Worm (Caenorhabditis elegans) whole organism, L1 larva: ENCODE measurements around the gene semo-1.
A peak's percentile ranks its signal among the peaks of the same experiment; 100 is the strongest.

Experiments used
- C16A3.4 ChIP-seq: fragments of 150-350 bp; optimal IDR thresholded peaks from 2 replicates; lab custom pipeline; 2014; ENCODE audit warnings: missing biosample characterization, missing genetic modification characterization
- C34B4.2 ChIP-seq: sonication (generic microtip); optimal IDR thresholded peaks from 2 replicates; lab custom pipeline; 2017; ENCODE audit warnings: mild to moderate bottlenecking, missing genetic modification characterization, missing compliant biosample characterization
- ama-1 ChIP-seq: fragments of 150-350 bp; optimal IDR thresholded peaks from 2 replicates; lab custom pipeline; 2014
- blmp-1 ChIP-seq: fragments of 150-350 bp; optimal IDR thresholded peaks from 2 replicates; lab custom pipeline; 2014; ENCODE audit warnings: missing biosample characterization, missing genetic modification characterization
- ceh-82 ChIP-seq, 3 experiments: fragments of 150-350 bp in 1 of 3; sonication (generic microtip) in 2 of 3; optimal IDR thresholded peaks; 2 replicates each; lab custom pipeline; 2014 to 2017; ENCODE audit warnings: missing biosample characterization in 3 of 3, missing genetic modification characterization in 3 of 3
- ceh-88 ChIP-seq: fragments of 200-800 bp; sonication (Bioruptor generic); IDR thresholded peaks from 2 replicates; pipeline ENCODE4 v1.3.6; 2022; ENCODE audit warnings: missing genetic modification characterization, missing compliant biosample characterization
- dsc-1 ChIP-seq: sonication (generic microtip); optimal IDR thresholded peaks from 2 replicates; lab custom pipeline; 2016; ENCODE audit warnings: mild to moderate bottlenecking, missing genetic modification characterization, missing compliant biosample characterization
- efl-3 ChIP-seq: fragments of 200-800 bp; sonication (Bioruptor generic); optimal IDR thresholded peaks from 2 replicates; lab custom pipeline; 2018; ENCODE audit warnings: mild to moderate bottlenecking, missing genetic modification characterization, missing compliant biosample characterization
- egl-13 ChIP-seq: sonication (generic microtip); optimal IDR thresholded peaks from 2 replicates; lab custom pipeline; 2016; ENCODE audit warnings: missing genotype, missing genetic modification reagents, missing genetic modification characterization, missing compliant biosample characterization
- egl-27 ChIP-seq, 2 experiments: fragments of 150-350 bp in 1 of 2; sonication (generic microtip); optimal IDR thresholded peaks; 3 replicates each; lab custom pipeline; 2017 to 2018; ENCODE audit warnings: missing biosample characterization in 2 of 2, missing genetic modification characterization in 2 of 2, missing genetic modification reagents in 2 of 2
- elt-2 ChIP-seq: sonication (generic microtip); optimal IDR thresholded peaks from 2 replicates; lab custom pipeline; 2016; ENCODE audit warnings: missing genetic modification characterization, mild to moderate bottlenecking, inconsistent platforms, missing compliant biosample characterization, missing genetic modification reagents
- fkh-4 ChIP-seq: sonication (generic microtip); optimal IDR thresholded peaks from 2 replicates; lab custom pipeline; 2016; ENCODE audit warnings: missing compliant biosample characterization, missing genetic modification characterization, borderline replicate concordance
- fos-1 ChIP-seq: fragments of 150-350 bp; optimal IDR thresholded peaks from 2 replicates; lab custom pipeline; 2014; ENCODE audit warnings: missing biosample characterization, missing genetic modification characterization
- hlh-4 ChIP-seq: sonication (generic microtip); optimal IDR thresholded peaks from 2 replicates; lab custom pipeline; 2016; ENCODE audit warnings: mild to moderate bottlenecking, missing genetic modification characterization, missing compliant biosample characterization
- isw-1 ChIP-seq: fragments of 200-800 bp; sonication (Bioruptor generic); IDR thresholded peaks from 2 replicates; pipeline ENCODE4 v1.3.6; 2022; ENCODE audit warnings: missing genetic modification characterization, missing compliant biosample characterization
- lin-14 ChIP-seq: fragments of 200-800 bp; sonication (Bioruptor generic); optimal IDR thresholded peaks from 2 replicates; lab custom pipeline; 2018; ENCODE audit warnings: mild to moderate bottlenecking, missing genetic modification characterization, moderate library complexity, missing compliant biosample characterization
- lsy-2 ChIP-seq, 2 experiments: fragments of 150-350 bp; optimal IDR thresholded peaks; 2 replicates each; lab custom pipeline; 2014; ENCODE audit warnings: missing biosample characterization in 2 of 2, missing genetic modification characterization in 2 of 2
- mdl-1 ChIP-seq, 2 experiments: fragments of 150-350 bp; optimal IDR thresholded peaks; 2 replicates each; lab custom pipeline; 2014 to 2017; ENCODE audit warnings: missing biosample characterization in 2 of 2, missing genetic modification characterization in 2 of 2, inconsistent platforms in 1 of 2
- mep-1 ChIP-seq: fragments of 150-350 bp; optimal IDR thresholded peaks from 2 replicates; lab custom pipeline; 2014; ENCODE audit warnings: missing biosample characterization, missing genetic modification characterization
- nhr-12 ChIP-seq: sonication (generic microtip); optimal IDR thresholded peaks from 2 replicates; lab custom pipeline; 2017; ENCODE audit warnings: missing biosample characterization, missing genetic modification characterization
- nhr-19 ChIP-seq: fragments of 200-800 bp; sonication (Bioruptor generic); conservative IDR thresholded peaks from 2 replicates; pipeline ENCODE4 v1.3.6; 2022; ENCODE audit warnings: missing genetic modification characterization, missing compliant biosample characterization
- nhr-28 ChIP-seq: fragments of 150-350 bp; optimal IDR thresholded peaks from 2 replicates; lab custom pipeline; 2014; ENCODE audit warnings: missing biosample characterization, missing genetic modification characterization
- nhr-47 ChIP-seq: sonication (generic microtip); optimal IDR thresholded peaks from 2 replicates; lab custom pipeline; 2016; ENCODE audit warnings: mild to moderate bottlenecking, missing genetic modification characterization, moderate library complexity, missing compliant biosample characterization
- nhr-85 ChIP-seq: sonication (generic microtip); peaks from one replicate; lab custom pipeline; 2016; ENCODE audit warnings: missing genetic modification characterization, inconsistent platforms, missing compliant biosample characterization
- nhr-90 ChIP-seq: sonication (generic microtip); optimal IDR thresholded peaks from 2 replicates; lab custom pipeline; 2016; ENCODE audit warnings: mild to moderate bottlenecking, missing genetic modification characterization, missing compliant biosample characterization; ENCODE audit not compliant: poor library complexity
- rnt-1 ChIP-seq: sonication (generic microtip); optimal IDR thresholded peaks from 2 replicates; lab custom pipeline; 2016; ENCODE audit warnings: mild to moderate bottlenecking, missing genetic modification characterization, moderate library complexity, missing compliant biosample characterization
- skn-1 ChIP-seq: fragments of 150-350 bp; optimal IDR thresholded peaks from 2 replicates; lab custom pipeline; 2014; ENCODE audit warnings: missing biosample characterization, missing genetic modification characterization
- snu-23 ChIP-seq: sonication (generic microtip); optimal IDR thresholded peaks from 2 replicates; lab custom pipeline; 2016; ENCODE audit warnings: missing genetic modification characterization, missing compliant biosample characterization
- sox-4 ChIP-seq: sonication (generic microtip); optimal IDR thresholded peaks from 2 replicates; lab custom pipeline; 2016; ENCODE audit warnings: missing genetic modification characterization, missing compliant biosample characterization
- swsn-7 ChIP-seq: sonication (generic microtip); optimal IDR thresholded peaks from 2 replicates; lab custom pipeline; 2016; ENCODE audit warnings: missing genetic modification characterization, missing compliant biosample characterization
- tbx-2 ChIP-seq: sonication (generic microtip); optimal IDR thresholded peaks from 2 replicates; lab custom pipeline; 2016; ENCODE audit warnings: missing genetic modification characterization, missing compliant biosample characterization
- unc-130 ChIP-seq: fragments of 150-350 bp; optimal IDR thresholded peaks from 2 replicates; lab custom pipeline; 2017; ENCODE audit warnings: missing biosample characterization, missing genetic modification characterization, inconsistent platforms
- unc-86 ChIP-seq: sonication (generic microtip); optimal IDR thresholded peaks from 2 replicates; lab custom pipeline; 2016; ENCODE audit warnings: missing genetic modification characterization, missing compliant biosample characterization
- vab-15 ChIP-seq: sonication (generic microtip); optimal IDR thresholded peaks from 2 replicates; lab custom pipeline; 2017; ENCODE audit warnings: missing genotype, mild to moderate bottlenecking, missing genetic modification characterization, missing compliant biosample characterization
- xbp-1 ChIP-seq: sonication (generic microtip); optimal IDR thresholded peaks from 2 replicates; lab custom pipeline; 2016; ENCODE audit warnings: missing genetic modification characterization, missing compliant biosample characterization
- zag-1 ChIP-seq: fragments of 150-350 bp; optimal IDR thresholded peaks from 2 replicates; lab custom pipeline; 2014; ENCODE audit warnings: missing biosample characterization, missing genetic modification characterization
- ztf-11 ChIP-seq, 2 experiments: sonication (generic microtip); optimal IDR thresholded peaks; 2 replicates each; lab custom pipeline; 2016 to 2017; ENCODE audit warnings: missing genetic modification characterization in 2 of 2, missing biosample characterization in 1 of 2, missing compliant biosample characterization in 1 of 2

The semo-1 gene

DNA sequence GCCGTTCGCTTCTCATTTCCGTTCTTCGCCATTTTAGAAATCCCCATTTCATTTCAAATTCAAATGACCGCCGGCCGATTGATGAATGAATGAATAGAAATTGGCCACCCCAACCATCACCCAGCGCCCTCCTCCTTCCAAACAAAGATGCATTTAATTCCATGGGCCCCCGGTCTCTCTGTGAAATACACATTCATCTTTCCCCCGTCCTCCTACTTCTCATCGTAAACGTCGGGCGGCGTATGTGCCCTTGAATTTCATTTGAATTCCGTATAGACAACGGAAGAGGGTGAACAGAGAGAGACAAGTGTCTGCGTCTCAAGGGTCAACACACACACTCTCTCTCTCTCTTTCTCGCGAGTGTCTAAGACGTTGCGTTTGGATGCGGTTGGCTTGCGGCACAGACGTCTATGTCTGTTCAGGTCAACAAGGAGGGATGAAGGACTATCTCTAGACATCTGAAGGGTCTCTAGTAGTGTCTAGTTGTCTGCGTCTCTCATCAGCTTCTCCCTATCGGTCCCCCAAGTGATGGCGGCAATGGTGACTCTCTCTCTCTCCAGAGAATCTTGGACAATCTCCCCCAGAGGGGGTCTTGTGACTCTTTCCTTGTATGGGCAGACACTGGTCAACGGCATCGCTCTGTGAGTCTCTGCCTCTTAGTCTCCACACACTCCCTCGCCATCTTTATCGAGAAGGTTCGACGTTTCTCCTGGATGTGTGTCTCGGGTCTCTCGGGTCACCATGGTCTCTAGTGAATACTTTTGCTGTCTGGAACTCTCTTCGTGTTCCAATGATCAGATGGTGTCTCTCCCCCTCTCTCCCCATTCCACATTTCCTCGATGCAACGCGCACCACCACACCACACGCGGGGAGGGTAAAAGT is 18.1 kb upstream of the semo-1 start (continued):
- peak; percentile 66 to 81 for TF ChIP-seq lsy-2 (tag; optimal IDR thresholded peaks at IDR 0.05; lab: Kevin White, UChicago)
- TF ChIP-seq C34B4.2 = peak; percentile 48
- peak; percentile 59 for TF ChIP-seq isw-1 (GFP tag; lab: Robert Waterston, UW)
- TF ChIP-seq nhr-90 (tag; lab: Kevin White, UChicago) = peak; percentile 69
- TF ChIP-seq nhr-12 = no peak
- TF ChIP-seq swsn-7 (tag; lab: Kevin White, UChicago) = peak; percentile 86
- peak; percentile 91 for TF ChIP-seq egl-13 (tag; lab: Kevin White, UChicago)
- TF ChIP-seq dsc-1 (tag; lab: Kevin White, UChicago) = peak; percentile 75
- peak; percentile 36 for TF ChIP-seq blmp-1 (tag; lab: Kevin White, UChicago)
- TF ChIP-seq nhr-19 (GFP tag; lab: Robert Waterston, UW) = peak; percentile 78
- peak; percentile 92 for TF ChIP-seq nhr-47
- no peak for TF ChIP-seq hlh-4
- peak; percentile 17 for TF ChIP-seq fos-1 (tag; lab: Kevin White, UChicago)
- TF ChIP-seq mdl-1 (tag; optimal IDR thresholded peaks at IDR 0.05; lab: Kevin White, UChicago) = peak; percentile 13 to 18
- TF ChIP-seq mep-1 (tag; lab: Kevin White, UChicago) = peak; percentile 65
- peak in 1 of 2 experiments; percentile 81 for TF ChIP-seq ztf-11 (tag; optimal IDR thresholded peaks at IDR 0.05; lab: Kevin White, UChicago)
- TF ChIP-seq fkh-4 (tag; lab: Kevin White, UChicago) = peak; percentile 64
- TF ChIP-seq egl-27 (tag; optimal IDR thresholded peaks at IDR 0.05; lab: Kevin White, UChicago) = peak in 1 of 2 experiments; percentile 61
- TF ChIP-seq ceh-82 (tag; optimal IDR thresholded peaks at IDR 0.05; lab: Kevin White, UChicago) = peak; percentile 44 to 75 (median 72)
- TF ChIP-seq tbx-2 (tag; lab: Kevin White, UChicago) = peak; percentile 85
- peak; percentile 95 for TF ChIP-seq nhr-85 (tag; lab: Kevin White, UChicago)
- TF ChIP-seq nhr-28 (tag; lab: Kevin White, UChicago) = no peak
- peak; percentile 85 for TF ChIP-seq ceh-88 (GFP tag; lab: Robert Waterston, UW)
- TF ChIP-seq efl-3 = no peak
- peak; percentile 49 for TF ChIP-seq elt-2 (tag; lab: Kevin White, UChicago)
- peak; percentile 33 for TF ChIP-seq ama-1 (lab: Kevin White, UChicago)
- peak; percentile 51 for TF ChIP-seq skn-1 (tag; lab: Kevin White, UChicago)
- peak; percentile 75 for TF ChIP-seq xbp-1 (tag; lab: Kevin White, UChicago)
- peak; percentile 74 for TF ChIP-seq sox-4
- peak; percentile 97 for TF ChIP-seq unc-86 (tag; lab: Kevin White, UChicago)
- TF ChIP-seq unc-130 (tag; lab: Kevin White, UChicago) = no peak
- TF ChIP-seq lin-14 (GFP tag; lab: Kevin White, UChicago) = peak; percentile 66
- TF ChIP-seq snu-23 (GFP tag; lab: Kevin White, UChicago) = peak; percentile 85
- no peak for TF ChIP-seq C16A3.4 (tag; lab: Kevin White, UChicago)
- peak; percentile 75 for TF ChIP-seq rnt-1 (tag; lab: Kevin White, UChicago)
- no peak for TF ChIP-seq vab-15 (tag; lab: Kevin White, UChicago)

DNA sequence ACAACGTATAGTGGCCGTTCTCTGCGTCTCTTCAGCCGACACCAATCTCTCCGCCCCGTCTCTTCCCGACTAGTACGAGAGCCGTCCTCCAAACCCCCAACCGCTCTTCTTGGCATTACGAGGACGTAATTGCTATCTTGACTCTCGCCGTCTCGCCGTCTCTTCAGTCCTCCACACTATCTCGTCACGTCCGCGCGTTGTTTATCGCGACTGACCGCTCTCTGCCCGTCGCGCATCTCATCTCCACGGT is 17.6 kb upstream of the semo-1 start:
- TF ChIP-seq xbp-1 (tag; lab: Kevin White, UChicago) = peak; percentile 46
- TF ChIP-seq ceh-82 (tag; optimal IDR thresholded peaks at IDR 0.05; lab: Kevin White, UChicago) = peak in 1 of 3 experiments; percentile 27
- peak in 1 of 2 experiments; percentile 65 for TF ChIP-seq egl-27 (tag; optimal IDR thresholded peaks at IDR 0.05; lab: Kevin White, UChicago)
- TF ChIP-seq zag-1 = no peak
- no peak for TF ChIP-seq efl-3
- TF ChIP-seq lin-14 (GFP tag; lab: Kevin White, UChicago) = peak; percentile 90
- peak; percentile 36 for TF ChIP-seq unc-86 (tag; lab: Kevin White, UChicago)
- peak; percentile 13 for TF ChIP-seq nhr-90 (tag; lab: Kevin White, UChicago)
- TF ChIP-seq, all 84 proteins: peak for 6
